Worm (Caenorhabditis elegans) whole organism, mixed stage, embryonic: ENCODE data around the gene Y45F10B.59.

ENCODE experiments used
- blmp-1 ChIP-seq: fragments of 150-350 bp; optimal IDR thresholded peaks from 2 replicates; lab custom pipeline; 2014; ENCODE audit warnings: missing biosample characterization, missing genetic modification characterization
- lsy-2 ChIP-seq: fragments of 150-350 bp; optimal IDR thresholded peaks from 2 replicates; lab custom pipeline; 2014; ENCODE audit warnings: missing biosample characterization, missing genetic modification characterization
- nhr-237 ChIP-seq: fragments of 150-350 bp; optimal IDR thresholded peaks from 2 replicates; lab custom pipeline; 2014; ENCODE audit warnings: missing biosample characterization, missing genetic modification characterization
- nhr-76 ChIP-seq: sonication (generic microtip); optimal IDR thresholded peaks from 2 replicates; lab custom pipeline; 2017; ENCODE audit warnings: missing biosample characterization, missing genetic modification characterization
- snpc-4 ChIP-seq: fragments of 150-350 bp; optimal IDR thresholded peaks from 2 replicates; lab custom pipeline; 2014; ENCODE audit warnings: missing biosample characterization, missing genetic modification characterization
- unc-39 ChIP-seq: fragments of 150-350 bp; optimal IDR thresholded peaks from 2 replicates; lab custom pipeline; 2014; ENCODE audit warnings: missing biosample characterization, missing genetic modification characterization
- unc-62 ChIP-seq: fragments of 150-350 bp; optimal IDR thresholded peaks from 2 replicates; lab custom pipeline; 2014; ENCODE audit warnings: missing biosample characterization, missing genetic modification reagents, missing genetic modification characterization

DNA sequence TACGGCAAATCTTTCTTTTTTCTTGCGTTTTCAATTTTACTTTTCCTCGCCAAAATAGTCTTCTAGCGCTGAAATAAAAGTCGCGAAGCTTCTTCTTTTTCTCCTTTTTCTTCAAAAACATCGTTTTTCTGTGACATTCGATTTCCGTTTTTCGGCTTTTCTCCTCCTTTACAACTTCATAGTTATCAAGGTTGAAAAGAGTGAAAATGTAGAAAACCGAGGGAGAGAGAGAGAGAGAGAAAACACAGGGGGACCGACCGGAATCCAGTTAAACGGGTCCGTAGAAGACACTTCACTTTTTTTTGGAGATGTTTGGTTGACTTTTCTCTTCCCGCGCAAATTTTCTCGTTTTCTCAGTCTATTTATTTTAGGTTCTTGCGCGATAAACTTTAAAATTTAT, 38.1 kb upstream of the Y45F10B.59 start:
- TF ChIP-seq lsy-2 = no peak
- no peak for TF ChIP-seq blmp-1 (tag; lab: Kevin White, UChicago)
- no peak for TF ChIP-seq unc-62 (GFP tag; lab: Kevin White, UChicago)
- TF ChIP-seq snpc-4 (tag; lab: Kevin White, UChicago) = no peak
- no peak for TF ChIP-seq nhr-237
- no peak for TF ChIP-seq nhr-76
- no peak for TF ChIP-seq unc-39 (tag; lab: Kevin White, UChicago)
